Worm (Caenorhabditis elegans): ENCODE results near the gene cnc-1.

The cnc-1 gene

ce11 chrV:1459374-1459926 lies 15.4 kb upstream of the cnc-1 start (continued):
- no peak for TF ChIP-seq ceh-62 (tag; optimal IDR thresholded peaks at IDR 0.05)
- TF ChIP-seq daf-8 (GFP tag; IDR thresholded peaks at IDR 0.05), result no peak
- no peak for TF ChIP-seq nhr-6 (tag; optimal IDR thresholded peaks at IDR 0.05)
- TF ChIP-seq T26A8.4 (GFP tag; IDR thresholded peaks at IDR 0.05), result no peak
- TF ChIP-seq nhr-25 (tag; optimal IDR thresholded peaks at IDR 0.05; ENCODE audit: borderline replicate concordance, insufficient read depth), result no peak
- TF ChIP-seq ztf-7 (tag; optimal IDR thresholded peaks at IDR 0.05), result no peak
- TF ChIP-seq nhr-41 (GFP tag; IDR thresholded peaks at IDR 0.05), result no peak
- no peak for TF ChIP-seq duxl-1 (tag; optimal IDR thresholded peaks at IDR 0.05; ENCODE audit: poor library complexity)
- TF ChIP-seq fkh-10 (GFP tag; optimal IDR thresholded peaks at IDR 0.05), result no peak
- no peak for TF ChIP-seq nhr-11 (tag; optimal IDR thresholded peaks at IDR 0.05)
- no peak for TF ChIP-seq attf-4 (tag; optimal IDR thresholded peaks at IDR 0.05)
- TF ChIP-seq lin-1 (GFP tag; IDR thresholded peaks at IDR 0.05), result no peak
- TF ChIP-seq nhr-28 (tag; optimal IDR thresholded peaks at IDR 0.05), result peak; percentile 67
- TF ChIP-seq pqm-1 (tag; optimal IDR thresholded peaks at IDR 0.05), result peak; percentile 43
- TF ChIP-seq daf-19 (GFP tag; conservative IDR thresholded peaks at IDR 0.05), result no peak
- no peak for TF ChIP-seq dmd-9 (GFP tag; IDR thresholded peaks at IDR 0.05)
- no peak for TF ChIP-seq F10B5.3 (tag; optimal IDR thresholded peaks at IDR 0.05)
- no peak for TF ChIP-seq aly-2 (tag; optimal IDR thresholded peaks at IDR 0.05)
- TF ChIP-seq spr-1 (tag; optimal IDR thresholded peaks at IDR 0.05), result no peak
- TF ChIP-seq nhr-102 (tag; optimal IDR thresholded peaks at IDR 0.05), result no peak
- no peak for TF ChIP-seq nhr-10 (tag; optimal IDR thresholded peaks at IDR 0.05)
- TF ChIP-seq ZK337.2 (GFP tag; IDR thresholded peaks at IDR 0.05), result no peak
- TF ChIP-seq lin-13 (GFP tag; optimal IDR thresholded peaks at IDR 0.05), result no peak
- peak; percentile 66 for TF ChIP-seq hlh-11 (tag; optimal IDR thresholded peaks at IDR 0.05)
- TF ChIP-seq ceh-32 (tag; optimal IDR thresholded peaks at IDR 0.05; ENCODE audit: poor library complexity), result no peak
- peak; percentile 44 for TF ChIP-seq dve-1 (tag; optimal IDR thresholded peaks at IDR 0.05; ENCODE audit: insufficient read depth)
- TF ChIP-seq ztf-11 (tag; optimal IDR thresholded peaks at IDR 0.05), result no peak
- TF ChIP-seq daf-16 (GFP tag; optimal IDR thresholded peaks at IDR 0.05), result no peak
- peak; percentile 81 for TF ChIP-seq daf-16 (tag; optimal IDR thresholded peaks at IDR 0.05)
- peak; percentile 18; the same call in 1 of the 2 replicates for TF ChIP-seq php-3 (GFP tag; IDR thresholded peaks at IDR 0.05)
- TF ChIP-seq dmd-6 (GFP tag; IDR thresholded peaks at IDR 0.05), result peak; percentile 81
- no peak for TF ChIP-seq F37D6.2 (tag; optimal IDR thresholded peaks at IDR 0.05)
- TF ChIP-seq pha-4 (GFP tag; IDR thresholded peaks at IDR 0.05), result no peak
- TF ChIP-seq pha-4 (tag; optimal IDR thresholded peaks at IDR 0.05), result no peak
- no peak for TF ChIP-seq tag-97 (GFP tag; IDR thresholded peaks at IDR 0.05)
- no peak for TF ChIP-seq fos-1 (tag; optimal IDR thresholded peaks at IDR 0.05)
- no peak for TF ChIP-seq lin-29 (GFP tag; IDR thresholded peaks at IDR 0.05)
- no peak for TF ChIP-seq snpc-1.2 (GFP tag; IDR thresholded peaks at IDR 0.05)
- TF ChIP-seq dmd-8 (GFP tag; IDR thresholded peaks at IDR 0.05), result no peak
- TF ChIP-seq D1046.2 (GFP tag; IDR thresholded peaks at IDR 0.05), result no peak
- no peak for TF ChIP-seq arid-1 (GFP tag; conservative IDR thresholded peaks at IDR 0.05)
- TF ChIP-seq lir-3 (tag; optimal IDR thresholded peaks at IDR 0.05), result no peak
- TF ChIP-seq aha-1 (tag), result peak; percentile 66
- no peak for TF ChIP-seq mes-2 (tag; optimal IDR thresholded peaks at IDR 0.05; ENCODE audit: poor library complexity, severe bottlenecking)
- no peak for TF ChIP-seq skn-1 (tag; optimal IDR thresholded peaks at IDR 0.05)
- no peak for TF ChIP-seq F49E8.2 (tag; optimal IDR thresholded peaks at IDR 0.05; ENCODE audit: borderline replicate concordance)
- no peak for TF ChIP-seq zip-11 (GFP tag; IDR thresholded peaks at IDR 0.05)
- TF ChIP-seq Y105C5A.15 (GFP tag; IDR thresholded peaks at IDR 0.05), result no peak
- no peak for TF ChIP-seq unc-62 (GFP tag; optimal IDR thresholded peaks at IDR 0.05 in 1 of 2)
- TF ChIP-seq unc-62 (tag; optimal IDR thresholded peaks at IDR 0.05), result no peak
